Fruit fly (Drosophila melanogaster) whole organism: ENCODE measurements around the gene ClpX.

ENCODE experiments used
- Dll ChIP-seq: fragments of >200 bp; optimal IDR thresholded peaks from 2 replicates; lab custom pipeline; 2017
- EcR ChIP-seq, 2 experiments: fragments of >200 bp; optimal IDR thresholded peaks; 2 replicates each; lab custom pipeline; 2017; ENCODE audit warnings: missing biosample characterization in 2 of 2, missing genetic modification characterization in 2 of 2, missing genetic modification reagents in 2 of 2
- pan ChIP-seq: fragments of >200 bp; optimal IDR thresholded peaks from 2 replicates; lab custom pipeline; 2017
- psq ChIP-seq: fragments of >200 bp; optimal IDR thresholded peaks from 2 replicates; lab custom pipeline; 2017
- usp ChIP-seq: fragments of >200 bp; optimal IDR thresholded peaks from 2 replicates; lab custom pipeline; 2017; ENCODE audit warnings: missing biosample characterization, missing genetic modification characterization, mixed read lengths

- no peak for TF ChIP-seq usp
- TF ChIP-seq Dll (lab: Kevin White, UChicago): no peak
- no peak for TF ChIP-seq EcR (GFP tag; optimal IDR thresholded peaks at IDR 0.05; lab: Kevin White, UChicago)
- no peak for TF ChIP-seq pan (lab: Kevin White, UChicago)
- TF ChIP-seq psq (lab: Kevin White, UChicago): no peak
Measured at dm6 chr3R:19917739-19918138, 14.2 kb upstream of the ClpX start, which contains the start of gene CG4465.
